Fruit fly (Drosophila melanogaster): ENCODE results near the gene CG32576.
A peak's percentile ranks its signal among the peaks of the same experiment; 100 is the strongest.

The CG32576 gene

dm6 chrX:16244731-16245130 is 43.6 kb downstream of the CG32576 start (continued):
- TF ChIP-seq CG11085 (GFP tag; IDR thresholded peaks at IDR 0.05) (no peak), Trl (optimal IDR thresholded peaks at IDR 0.05) (no peak), Trl (GFP tag; optimal IDR thresholded peaks at IDR 0.05) (no peak), z (GFP tag; IDR thresholded peaks at IDR 0.05) (no peak)

dm6 chrX:16243989-16244388 is 44.3 kb downstream of the CG32576 start:
- TF ChIP-seq tx (GFP tag; optimal IDR thresholded peaks at IDR 0.05) (no peak), Rx (GFP tag; IDR thresholded peaks at IDR 0.05) (no peak), Nf-YB (GFP tag; optimal IDR thresholded peaks at IDR 0.05) (peak; percentile 61), CG2199 (GFP tag; IDR thresholded peaks at IDR 0.05) (peak; percentile 68; the same call in 1 of the 3 replicates), Fer3 (tag; optimal IDR thresholded peaks at IDR 0.05) (no peak), CG2129 (GFP tag; IDR thresholded peaks at IDR 0.05; ENCODE audit: partially characterized antibody) (no peak), Dbx (GFP tag; IDR thresholded peaks at IDR 0.05) (no peak), gsb-n (tag; optimal IDR thresholded peaks at IDR 0.05) (no peak), Nf-YC (tag; optimal IDR thresholded peaks at IDR 0.05) (peak; percentile 54), CG13296 (GFP tag; optimal IDR thresholded peaks at IDR 0.05) (no peak), crc (GFP tag; optimal IDR thresholded peaks at IDR 0.05) (no peak), CG16863 (GFP tag; optimal IDR thresholded peaks at IDR 0.05) (no peak), fd96Cb (tag; optimal IDR thresholded peaks at IDR 0.05) (no peak)

- TF ChIP-seq onecut (GFP tag; IDR thresholded peaks at IDR 0.05) (no peak), Ets97D (GFP tag; optimal IDR thresholded peaks at IDR 0.05) (no peak), CG10979 (tag; optimal IDR thresholded peaks at IDR 0.05) (no peak), CG17385 (GFP tag; optimal IDR thresholded peaks at IDR 0.05) (no peak), CG10209 (GFP tag; optimal IDR thresholded peaks at IDR 0.05) (no peak), CG8290 (GFP tag; optimal IDR thresholded peaks at IDR 0.05) (no peak), CG8290 (tag; optimal IDR thresholded peaks at IDR 0.05) (no peak), Hey (tag; optimal IDR thresholded peaks at IDR 0.05) (no peak), insv (GFP tag; optimal IDR thresholded peaks at IDR 0.05) (no peak), so (GFP tag; IDR thresholded peaks at IDR 0.05) (no peak), CG6175 (GFP tag; IDR thresholded peaks at IDR 0.05) (no peak), CG13123 (GFP tag; optimal IDR thresholded peaks at IDR 0.05) (no peak), CG8089 (GFP tag; optimal IDR thresholded peaks at IDR 0.05) (no peak), CG43689 (GFP tag; IDR thresholded peaks at IDR 0.05) (no peak), D (optimal IDR thresholded peaks at IDR 0.05) (peak; percentile 97), D (GFP tag; optimal IDR thresholded peaks at IDR 0.05) (no peak), ttk (GFP tag; IDR thresholded peaks at IDR 0.05) (no peak), BtbVII (GFP tag; optimal IDR thresholded peaks at IDR 0.05) (no peak), CG8765 (GFP tag; IDR thresholded peaks at IDR 0.05) (no peak), gcm (GFP tag; optimal IDR thresholded peaks at IDR 0.05) (no peak), CG7745 (tag; optimal IDR thresholded peaks at IDR 0.05) (no peak), CG14441 (GFP tag; IDR thresholded peaks at IDR 0.05) (no peak), tll (GFP tag; optimal IDR thresholded peaks at IDR 0.05) (peak in 1 of 2 experiments; percentile 65), zen (tag; optimal IDR thresholded peaks at IDR 0.05) (peak; percentile 74), Opbp (GFP tag; IDR thresholded peaks at IDR 0.05; ENCODE audit: partially characterized antibody) (no peak), salm (tag; optimal IDR thresholded peaks at IDR 0.05) (no peak), CG15479 (GFP tag; optimal IDR thresholded peaks at IDR 0.05) (peak; percentile 53), CoRest (tag; optimal IDR thresholded peaks at IDR 0.05) (no peak), bsh (GFP tag; optimal IDR thresholded peaks at IDR 0.05) (no peak), CG18599 (GFP tag; optimal IDR thresholded peaks at IDR 0.05) (no peak)
Measured at dm6 chrX:16241831-16242451, 46.4 kb downstream of the CG32576 start.
